Worm (Caenorhabditis elegans) whole organism, late embryonic: ENCODE data around the gene D1014.2.

Source experiments
- ahr-1 ChIP-seq: sonication (generic microtip); optimal IDR thresholded peaks from 2 replicates; lab custom pipeline; 2016; ENCODE audit warnings: missing genetic modification characterization, missing compliant biosample characterization
- ama-1 ChIP-seq: fragments of 150-350 bp; optimal IDR thresholded peaks from 2 replicates; lab custom pipeline; 2014
- ceh-30 ChIP-seq: fragments of 150-350 bp; optimal IDR thresholded peaks from 2 replicates; lab custom pipeline; 2014; ENCODE audit warnings: missing biosample characterization, missing genetic modification characterization
- dve-1 ChIP-seq: sonication (generic microtip); optimal IDR thresholded peaks from 2 replicates; lab custom pipeline; 2017; ENCODE audit warnings: antibody characterized with exemption, mild to moderate bottlenecking, missing genetic modification characterization, missing compliant biosample characterization
- hlh-30 ChIP-seq: sonication (generic microtip); optimal IDR thresholded peaks from 2 replicates; lab custom pipeline; 2017; ENCODE audit warnings: antibody characterized with exemption, missing genetic modification characterization, missing compliant biosample characterization; ENCODE audit not compliant: insufficient read depth
- hlh-6 ChIP-seq: sonication (generic microtip); optimal IDR thresholded peaks from 2 replicates; lab custom pipeline; 2016; ENCODE audit warnings: missing genotype, missing genetic modification characterization, missing compliant biosample characterization
- mec-3 ChIP-seq: sonication (generic microtip); optimal IDR thresholded peaks from 2 replicates; lab custom pipeline; 2016; ENCODE audit warnings: borderline replicate concordance, missing genetic modification characterization, missing compliant biosample characterization
- nfya-1 ChIP-seq: sonication (generic microtip); optimal IDR thresholded peaks from 2 replicates; lab custom pipeline; 2017; ENCODE audit warnings: missing genetic modification characterization, mild to moderate bottlenecking, missing compliant biosample characterization, antibody characterized with exemption, moderate library complexity
- pha-4 ChIP-seq: fragments of 150-350 bp; optimal IDR thresholded peaks from 2 replicates; lab custom pipeline; 2018; ENCODE audit warnings: missing biosample characterization, missing genetic modification reagents, missing genetic modification characterization
- unc-3 ChIP-seq, 2 experiments: fragments of 200-800 bp in 1 of 2; sonication (Bioruptor generic) in 1 of 2; sonication (generic microtip) in 1 of 2; conservative IDR thresholded peaks in 1 of 2; optimal IDR thresholded peaks in 1 of 2; 2 replicates each; pipeline versions ENCODE4 v1.3.6 to Lab custom; 2016 to 2022; ENCODE audit warnings: missing compliant biosample characterization in 2 of 2, missing genetic modification characterization in 2 of 2, missing genetic modification reagents in 1 of 2

- no peak for TF ChIP-seq nfya-1
- TF ChIP-seq mec-3 (tag; lab: Kevin White, UChicago) = no peak
- TF ChIP-seq hlh-30 (tag; lab: Kevin White, UChicago) = no peak
- no peak for TF ChIP-seq ceh-30
- TF ChIP-seq dve-1 = no peak
- TF ChIP-seq hlh-6 = no peak
- TF ChIP-seq ahr-1 (tag; lab: Kevin White, UChicago) = no peak
- TF ChIP-seq unc-3 (GFP tag; conservative IDR thresholded peaks at IDR 0.05; lab: Robert Waterston, UW) = no peak
- no peak for TF ChIP-seq unc-3 (tag; optimal IDR thresholded peaks at IDR 0.05; lab: Kevin White, UChicago)
- no peak for TF ChIP-seq pha-4 (tag; lab: Kevin White, UChicago)
- TF ChIP-seq ama-1 (lab: Kevin White, UChicago) = no peak
Observed at ce11 chrV:8108670-8109069, 35.0 kb upstream of the D1014.2 start, which contains the start of gene myo-5.
